Fruit fly (Drosophila melanogaster) whole organism, embryonic: ENCODE results near the gene ninaB.

Source experiments
- Adf1 ChIP-seq: fragments of 200-800 bp; sonication (Bioruptor generic); IDR thresholded peaks from 2 replicates; pipeline ENCODE4 v1.3.6; 2022; ENCODE audit warnings: missing biosample characterization, missing genetic modification characterization
- Atf-2 ChIP-seq: fragments of 200-800 bp; sonication (Bioruptor generic); optimal IDR thresholded peaks from 2 replicates; lab custom pipeline; 2016; ENCODE audit warnings: missing biosample characterization, missing genetic modification characterization
- Bteb2 ChIP-seq: fragments of 200-800 bp; sonication (Bioruptor generic); optimal IDR thresholded peaks from 2 replicates; lab custom pipeline; 2016; ENCODE audit warnings: missing biosample characterization, missing genetic modification characterization
- CG10209 ChIP-seq: fragments of 200-800 bp; sonication (Bioruptor generic); optimal IDR thresholded peaks from 3 replicates; lab custom pipeline; 2017; ENCODE audit warnings: missing biosample characterization, mild to moderate bottlenecking, missing genetic modification characterization, missing genetic modification reagents
- CG10565 ChIP-seq: fragments of 200-800 bp; sonication (Bioruptor generic); optimal IDR thresholded peaks from 3 replicates; lab custom pipeline; 2016; ENCODE audit warnings: missing biosample characterization, mild to moderate bottlenecking, missing genetic modification characterization
- CG11085 ChIP-seq: fragments of 200-800 bp; sonication (Bioruptor generic); IDR thresholded peaks from 2 replicates; pipeline ENCODE4 v1.3.6; 2022; ENCODE audit warnings: missing biosample characterization, missing genetic modification characterization
- CG11093 ChIP-seq: fragments of 200-800 bp; sonication (Bioruptor generic); IDR thresholded peaks from 3 replicates; pipeline ENCODE4 v1.3.6; 2022; ENCODE audit warnings: missing biosample characterization, missing genetic modification characterization
- CG11696 ChIP-seq: fragments of 200-800 bp; sonication (Bioruptor generic); IDR thresholded peaks from 2 replicates; pipeline ENCODE4 v1.3.6; 2022; ENCODE audit warnings: missing biosample characterization, missing genetic modification characterization
- CG12071 ChIP-seq: fragments of 200-800 bp; sonication (Bioruptor generic); optimal IDR thresholded peaks from 3 replicates; lab custom pipeline; 2018; ENCODE audit warnings: missing biosample characterization, mild to moderate bottlenecking, missing genetic modification characterization
- CG12104 ChIP-seq: fragments of 200-800 bp; sonication (Bioruptor generic); optimal IDR thresholded peaks from 3 replicates; lab custom pipeline; 2016; ENCODE audit warnings: missing biosample characterization, missing genetic modification characterization
- CG12219 ChIP-seq: fragments of 200-800 bp; sonication (Bioruptor generic); optimal IDR thresholded peaks from 3 replicates; lab custom pipeline; 2018; ENCODE audit warnings: missing biosample characterization, mild to moderate bottlenecking, missing genetic modification characterization
- CG15011 ChIP-seq: fragments of 200-800 bp; sonication (Bioruptor generic); optimal IDR thresholded peaks from 3 replicates; lab custom pipeline; 2018; ENCODE audit warnings: missing biosample characterization, mild to moderate bottlenecking, missing genetic modification characterization
- CG15696 ChIP-seq: fragments of 200-800 bp; sonication (Bioruptor generic); optimal IDR thresholded peaks from 2 replicates; lab custom pipeline; 2019; ENCODE audit warnings: missing biosample characterization, mild to moderate bottlenecking, missing genetic modification characterization, moderate library complexity
- CG16813 ChIP-seq: fragments of 200-800 bp; sonication (Bioruptor generic); IDR thresholded peaks from 3 replicates; pipeline ENCODE4 v1.3.6; 2022; ENCODE audit warnings: missing biosample characterization, missing genetic modification characterization; ENCODE audit not compliant: partially characterized antibody
- CG16863 ChIP-seq: fragments of 200-800 bp; sonication (Bioruptor generic); optimal IDR thresholded peaks from 3 replicates; lab custom pipeline; 2016; ENCODE audit warnings: missing biosample characterization, missing genetic modification characterization
- CG3065 ChIP-seq: fragments of 200-800 bp; sonication (Bioruptor generic); optimal IDR thresholded peaks from 2 replicates; lab custom pipeline; 2016; ENCODE audit warnings: missing biosample characterization, missing genetic modification characterization
- CG4404 ChIP-seq: fragments of 200-800 bp; sonication (Bioruptor generic); IDR thresholded peaks from 2 replicates; pipeline ENCODE4 v1.3.6; 2022; ENCODE audit warnings: missing biosample characterization, missing genetic modification characterization
- CG6254 ChIP-seq: fragments of 200-800 bp; sonication (Bioruptor generic); optimal IDR thresholded peaks from 3 replicates; lab custom pipeline; 2017; ENCODE audit warnings: mild to moderate bottlenecking, missing biosample characterization, missing genetic modification reagents, missing genetic modification characterization
- CG7271 ChIP-seq: fragments of 200-800 bp; sonication (Bioruptor generic); optimal IDR thresholded peaks from 2 replicates; lab custom pipeline; 2018; ENCODE audit warnings: missing biosample characterization, mild to moderate bottlenecking, missing genetic modification characterization, moderate library complexity
- D19B ChIP-seq: fragments of 200-800 bp; sonication (Bioruptor generic); optimal IDR thresholded peaks from 2 replicates; lab custom pipeline; 2017; ENCODE audit warnings: missing biosample characterization, mild to moderate bottlenecking, missing genetic modification characterization
- E2f2 ChIP-seq: fragments of 200-800 bp; sonication (Bioruptor generic); IDR thresholded peaks from 2 replicates; pipeline ENCODE4 v1.3.6; 2022; ENCODE audit warnings: missing biosample characterization, missing genetic modification characterization
- Eip74EF ChIP-seq, 2 experiments: fragments of 200-800 bp in 1 of 2; fragments of >200 bp in 1 of 2; sonication (Bioruptor generic) in 1 of 2; optimal IDR thresholded peaks; 2 replicates each; lab custom pipeline; 2017 to 2019; ENCODE audit warnings: missing biosample characterization in 2 of 2, missing genetic modification characterization in 2 of 2, mild to moderate bottlenecking in 1 of 2, moderate library complexity in 1 of 2
- HLH54F ChIP-seq: fragments of 200-800 bp; sonication (Bioruptor generic); optimal IDR thresholded peaks from 3 replicates; lab custom pipeline; 2016; ENCODE audit warnings: missing biosample characterization, missing genetic modification characterization
- HmgZ ChIP-seq: fragments of 200-800 bp; sonication (Bioruptor generic); optimal IDR thresholded peaks from 2 replicates; lab custom pipeline; 2018; ENCODE audit warnings: missing biosample characterization, mild to moderate bottlenecking, missing genetic modification characterization
- Hmx ChIP-seq: fragments of 200-800 bp; sonication (Bioruptor generic); optimal IDR thresholded peaks from 2 replicates; lab custom pipeline; 2016; ENCODE audit warnings: missing biosample characterization, missing genetic modification characterization
- Hsf ChIP-seq: fragments of 200-800 bp; sonication (Bioruptor generic); optimal IDR thresholded peaks from 3 replicates; lab custom pipeline; 2016; ENCODE audit warnings: missing biosample characterization, missing genetic modification characterization
- Six4 ChIP-seq: fragments of 200-800 bp; sonication (Bioruptor generic); optimal IDR thresholded peaks from 2 replicates; lab custom pipeline; 2016; ENCODE audit warnings: missing biosample characterization, missing genetic modification characterization
- Vsx1 ChIP-seq: fragments of 200-800 bp; sonication (Bioruptor generic); optimal IDR thresholded peaks from 2 replicates; lab custom pipeline; 2017; ENCODE audit warnings: missing biosample characterization, mild to moderate bottlenecking, missing genetic modification characterization, missing genetic modification reagents
- ac ChIP-seq: fragments of 200-800 bp; sonication (Bioruptor generic); optimal IDR thresholded peaks from 3 replicates; lab custom pipeline; 2017; ENCODE audit warnings: missing biosample characterization, mild to moderate bottlenecking, missing genetic modification characterization
- ap ChIP-seq: fragments of 200-800 bp; sonication (Bioruptor generic); IDR thresholded peaks from 2 replicates; pipeline ENCODE4 v1.3.6; 2022; ENCODE audit warnings: missing biosample characterization, missing genetic modification characterization
- bigmax ChIP-seq: fragments of 200-800 bp; sonication (Bioruptor generic); optimal IDR thresholded peaks from 2 replicates; lab custom pipeline; 2018; ENCODE audit warnings: missing biosample characterization, mild to moderate bottlenecking, missing genetic modification characterization
- cad ChIP-seq: fragments of >200 bp; optimal IDR thresholded peaks from 2 replicates; lab custom pipeline; 2017; ENCODE audit warnings: missing biosample characterization, missing genetic modification characterization
- croc ChIP-seq: fragments of 200-800 bp; sonication (Bioruptor generic); conservative IDR thresholded peaks from 3 replicates; pipeline ENCODE4 v1.3.6; 2022; ENCODE audit warnings: missing biosample characterization, missing genetic modification characterization
- fd102C ChIP-seq: fragments of 200-800 bp; sonication (Bioruptor generic); optimal IDR thresholded peaks from 2 replicates; lab custom pipeline; 2018; ENCODE audit warnings: missing biosample characterization, mild to moderate bottlenecking, missing genetic modification characterization, moderate library complexity
- fd3F ChIP-seq: fragments of 200-800 bp; sonication (Bioruptor generic); optimal IDR thresholded peaks from 2 replicates; lab custom pipeline; 2018; ENCODE audit warnings: missing biosample characterization, mild to moderate bottlenecking, missing genetic modification characterization, moderate library complexity
- fru ChIP-seq: fragments of >200 bp; optimal IDR thresholded peaks from 2 replicates; lab custom pipeline; 2017
- gt ChIP-seq: fragments of 200-800 bp; sonication (Bioruptor generic); IDR thresholded peaks from 2 replicates; pipeline ENCODE4 v1.3.6; 2022; ENCODE audit warnings: missing biosample characterization, missing genetic modification characterization
- ham ChIP-seq: fragments of 200-800 bp; sonication (Bioruptor generic); IDR thresholded peaks from 2 replicates; pipeline ENCODE4 v1.3.6; 2022; ENCODE audit warnings: missing biosample characterization, missing genetic modification characterization
- lov ChIP-seq, 2 experiments: fragments of 200-800 bp in 1 of 2; fragments of >200 bp in 1 of 2; sonication (Bioruptor generic) in 1 of 2; IDR thresholded peaks in 1 of 2; optimal IDR thresholded peaks in 1 of 2; 2 replicates in 1 of 2; 3 replicates in 1 of 2; pipeline versions ENCODE4 v1.3.6 to Lab custom; 2017 to 2022; ENCODE audit warnings: missing biosample characterization in 1 of 2, missing genetic modification characterization in 1 of 2
- maf-S ChIP-seq: fragments of 200-800 bp; sonication (Bioruptor generic); optimal IDR thresholded peaks from 2 replicates; lab custom pipeline; 2016; ENCODE audit warnings: missing biosample characterization, missing genetic modification characterization
- onecut ChIP-seq: fragments of 200-800 bp; sonication (Bioruptor generic); IDR thresholded peaks from 2 replicates; pipeline ENCODE4 v1.3.6; 2022; ENCODE audit warnings: missing biosample characterization, missing genetic modification characterization
- otp ChIP-seq: fragments of 200-800 bp; sonication (Bioruptor generic); IDR thresholded peaks from 3 replicates; pipeline ENCODE4, ENCODE4 v1.3.6; 2022; ENCODE audit warnings: missing biosample characterization, missing genetic modification characterization
- pb ChIP-seq: fragments of 200-800 bp; sonication (Bioruptor generic); optimal IDR thresholded peaks from 3 replicates; lab custom pipeline; 2016; ENCODE audit warnings: missing biosample characterization, missing genetic modification characterization
- pzg ChIP-seq: fragments of 200-800 bp; sonication (Bioruptor generic); optimal IDR thresholded peaks from 3 replicates; lab custom pipeline; 2018; ENCODE audit warnings: missing biosample characterization, mild to moderate bottlenecking, missing genetic modification characterization, moderate library complexity
- slou ChIP-seq: fragments of 200-800 bp; sonication (Bioruptor generic); optimal IDR thresholded peaks from 3 replicates; lab custom pipeline; 2016; ENCODE audit warnings: missing biosample characterization, missing genetic modification characterization
- tna ChIP-seq: fragments of 200-800 bp; sonication (Bioruptor generic); IDR thresholded peaks from 2 replicates; pipeline ENCODE4 v1.3.6; 2022; ENCODE audit warnings: missing biosample characterization, missing genetic modification characterization; ENCODE audit not compliant: partially characterized antibody
- twi ChIP-seq: fragments of 200-800 bp; optimal IDR thresholded peaks from 2 replicates; lab custom pipeline; 2019; ENCODE audit warnings: missing biosample characterization, mild to moderate bottlenecking, missing genetic modification characterization, moderate library complexity
- unpg ChIP-seq: fragments of 200-800 bp; sonication (Bioruptor generic); optimal IDR thresholded peaks from 3 replicates; lab custom pipeline; 2018; ENCODE audit warnings: missing biosample characterization, mild to moderate bottlenecking, missing genetic modification characterization, moderate library complexity
- z ChIP-seq: fragments of 200-800 bp; sonication (Bioruptor generic); IDR thresholded peaks from 3 replicates; pipeline ENCODE4 v1.3.6; 2022; ENCODE audit warnings: missing biosample characterization, missing genetic modification characterization

Gene ninaB

dm6 chr3R:13683624-13684568, 16.5 kb upstream of the ninaB start, which contains the start of gene flfl (continued):
- TF ChIP-seq slou (GFP tag; lab: Kevin White, UChicago) (no peak), lov (optimal IDR thresholded peaks at IDR 0.05; lab: Kevin White, UChicago) (no peak), lov (GFP tag; IDR thresholded peaks at IDR 0.05; lab: Robert Waterston, UW) (no peak), HLH54F (GFP tag; lab: Kevin White, UChicago) (peak; percentile 11), fd3F (no peak), ap (GFP tag; lab: Robert Waterston, UW) (no peak), tna (GFP tag; lab: Robert Waterston, UW) (no peak), Adf1 (GFP tag; lab: Robert Waterston, UW) (no peak), pb (no peak), CG10209 (GFP tag; lab: Kevin White, UChicago) (no peak), HmgZ (tag; lab: Kevin White, UChicago) (peak; percentile 70), CG6254 (GFP tag; lab: Kevin White, UChicago) (no peak), cad (GFP tag; lab: Kevin White, UChicago) (no peak), fru (lab: Kevin White, UChicago) (no peak), ham (GFP tag; lab: Robert Waterston, UW) (no peak), CG10565 (GFP tag; lab: Kevin White, UChicago) (no peak), Hmx (GFP tag; lab: Kevin White, UChicago) (no peak), CG15696 (tag; lab: Kevin White, UChicago) (no peak), onecut (GFP tag; lab: Robert Waterston, UW) (no peak), D19B (GFP tag; lab: Kevin White, UChicago) (no peak), ac (GFP tag; lab: Kevin White, UChicago) (no peak), Six4 (GFP tag; lab: Kevin White, UChicago) (no peak), maf-S (GFP tag; lab: Kevin White, UChicago) (peak; percentile 24), bigmax (GFP tag; lab: Kevin White, UChicago) (no peak), Hsf (peak; percentile 0), fd102C (no peak), pzg (GFP tag; lab: Kevin White, UChicago) (peak; percentile 91), CG11093 (GFP tag; lab: Robert Waterston, UW) (no peak), unpg (GFP tag; lab: Kevin White, UChicago) (no peak), otp (GFP tag; lab: Robert Waterston, UW) (no peak), CG12219 (GFP tag; lab: Kevin White, UChicago) (peak; percentile 24), CG11085 (GFP tag; lab: Robert Waterston, UW) (no peak), CG15011 (GFP tag; lab: Kevin White, UChicago) (no peak), CG3065 (GFP tag; lab: Kevin White, UChicago) (no peak), Eip74EF (GFP tag; optimal IDR thresholded peaks at IDR 0.05; lab: Kevin White, UChicago) (no peak), CG16863 (GFP tag; lab: Kevin White, UChicago) (peak; percentile 22), Atf-2 (no peak), Vsx1 (GFP tag; lab: Kevin White, UChicago) (no peak), CG12104 (GFP tag; lab: Kevin White, UChicago) (no peak), z (GFP tag; lab: Robert Waterston, UW) (no peak), CG7271 (tag; lab: Kevin White, UChicago) (no peak), croc (GFP tag; lab: Robert Waterston, UW) (no peak), E2f2 (GFP tag; lab: Robert Waterston, UW) (no peak), CG11696 (GFP tag; lab: Robert Waterston, UW) (no peak), CG12071 (peak; percentile 44), gt (GFP tag; lab: Robert Waterston, UW) (no peak), Bteb2 (GFP tag; lab: Kevin White, UChicago) (no peak), CG4404 (GFP tag; lab: Robert Waterston, UW) (no peak), CG16813 (no peak), twi (tag; lab: Kevin White, UChicago) (no peak)
